Worm (Caenorhabditis elegans): ENCODE measurements around the gene T02D1.9.

- no peak for TF ChIP-seq C38D4.7 (GFP tag; optimal IDR thresholded peaks at IDR 0.05)
- TF ChIP-seq ceh-22 (tag; optimal IDR thresholded peaks at IDR 0.05), result no peak
- TF ChIP-seq unc-42 (tag; optimal IDR thresholded peaks at IDR 0.05), result no peak
- no peak for TF ChIP-seq ets-4 (tag; optimal IDR thresholded peaks at IDR 0.05)
- TF ChIP-seq hlh-6 (tag; optimal IDR thresholded peaks at IDR 0.05), result no peak
- no peak for TF ChIP-seq F13H6.1 (tag; optimal IDR thresholded peaks at IDR 0.05)
- no peak for TF ChIP-seq pax-1 (tag; optimal IDR thresholded peaks at IDR 0.05)
- no peak for TF ChIP-seq T23F11.4 (GFP tag; optimal IDR thresholded peaks at IDR 0.05)
- no peak for TF ChIP-seq C08G9.2 (tag; optimal IDR thresholded peaks at IDR 0.05)
- no peak for TF ChIP-seq elt-2 (tag; optimal IDR thresholded peaks at IDR 0.05)
- TF ChIP-seq rnt-1 (tag; optimal IDR thresholded peaks at IDR 0.05), result no peak
- no peak for TF ChIP-seq unc-3 (GFP tag; conservative IDR thresholded peaks at IDR 0.05)
- TF ChIP-seq unc-3 (tag; optimal IDR thresholded peaks at IDR 0.05), result no peak
- TF ChIP-seq sox-4 (tag; optimal IDR thresholded peaks at IDR 0.05), result no peak
Measured at ce11 chrIV:17382029-17382428, 25.4 kb downstream of the T02D1.9 start, which contains the start of gene C30H6.8.

All from whole organism, late embryonic.